Worm (Caenorhabditis elegans) whole organism, L4 larva: Measurements from ENCODE around the gene haf-2.

Source experiments
- lin-13 ChIP-seq: fragments of 150-350 bp; optimal IDR thresholded peaks from 2 replicates; lab custom pipeline; 2014; ENCODE audit warnings: missing biosample characterization, missing genetic modification reagents, missing genetic modification characterization
- nhr-77 ChIP-seq: fragments of 150-350 bp; optimal IDR thresholded peaks from 2 replicates; lab custom pipeline; 2014; ENCODE audit warnings: missing biosample characterization, missing genetic modification characterization
- zip-11 ChIP-seq: fragments of 200-800 bp; sonication (Bioruptor generic); IDR thresholded peaks from 2 replicates; pipeline ENCODE4 v1.3.6; 2022; ENCODE audit warnings: missing genetic modification characterization, missing compliant biosample characterization

ce11 chrII:7323925-7324324, 32.3 kb downstream of the haf-2 start, which contains the start of gene F21D12.3:
- TF ChIP-seq zip-11 (GFP tag; lab: Robert Waterston, UW) = no peak
- TF ChIP-seq nhr-77 (tag; lab: Kevin White, UChicago) = no peak
- no peak for TF ChIP-seq lin-13 (GFP tag; lab: Kevin White, UChicago)
